Fruit fly (Drosophila melanogaster) whole organism, embryonic: ENCODE data around the gene Vps39.

Experiments
- B-H2 ChIP-seq: fragments of 200-800 bp; sonication (Bioruptor generic); optimal IDR thresholded peaks from 2 replicates; lab custom pipeline; 2018; ENCODE audit warnings: missing biosample characterization, mild to moderate bottlenecking, missing genetic modification characterization
- Blimp-1 ChIP-seq: fragments of 200-800 bp; sonication (Bioruptor generic); optimal IDR thresholded peaks from 3 replicates; lab custom pipeline; 2018; ENCODE audit warnings: missing biosample characterization, missing genetic modification characterization, mild to moderate bottlenecking, moderate library complexity, missing genetic modification reagents
- CG10366 ChIP-seq: fragments of 200-800 bp; sonication (Bioruptor generic); IDR thresholded peaks from 2 replicates; pipeline ENCODE4 v1.3.6; 2022; ENCODE audit warnings: missing biosample characterization, missing genetic modification characterization
- CG10959 ChIP-seq: fragments of 200-800 bp; sonication (Bioruptor generic); IDR thresholded peaks from 2 replicates; pipeline ENCODE4 v1.3.6; 2022; ENCODE audit warnings: missing biosample characterization, missing genetic modification characterization
- CG11085 ChIP-seq: fragments of 200-800 bp; sonication (Bioruptor generic); IDR thresholded peaks from 2 replicates; pipeline ENCODE4 v1.3.6; 2022; ENCODE audit warnings: missing biosample characterization, missing genetic modification characterization
- CG11696 ChIP-seq: fragments of 200-800 bp; sonication (Bioruptor generic); IDR thresholded peaks from 2 replicates; pipeline ENCODE4 v1.3.6; 2022; ENCODE audit warnings: missing biosample characterization, missing genetic modification characterization
- CG13296 ChIP-seq: fragments of 200-800 bp; sonication (Bioruptor generic); optimal IDR thresholded peaks from 3 replicates; lab custom pipeline; 2018; ENCODE audit warnings: missing biosample characterization, mild to moderate bottlenecking, missing genetic modification characterization
- CG14965 ChIP-seq: fragments of 200-800 bp; sonication (Bioruptor generic); optimal IDR thresholded peaks from 2 replicates; lab custom pipeline; 2016; ENCODE audit warnings: missing biosample characterization, missing genetic modification characterization, borderline replicate concordance
- CG1602 ChIP-seq: fragments of 200-800 bp; sonication (Bioruptor generic); optimal IDR thresholded peaks from 3 replicates; lab custom pipeline; 2016; ENCODE audit warnings: missing biosample characterization, missing genetic modification characterization
- CG16779 ChIP-seq: fragments of 200-800 bp; sonication (Bioruptor generic); IDR thresholded peaks from 2 replicates; pipeline ENCODE4 v1.3.6; 2022; ENCODE audit warnings: missing biosample characterization, missing genetic modification characterization
- CG16815 ChIP-seq: fragments of 200-800 bp; sonication (Bioruptor generic); optimal IDR thresholded peaks from 3 replicates; lab custom pipeline; 2017; ENCODE audit warnings: missing biosample characterization, mild to moderate bottlenecking, missing genetic modification characterization
- CG17328 ChIP-seq: fragments of 200-800 bp; sonication (Bioruptor generic); IDR thresholded peaks from 2 replicates; pipeline ENCODE4 v1.3.6; 2022; ENCODE audit warnings: missing biosample characterization, missing genetic modification characterization
- CG1832 ChIP-seq: fragments of 200-800 bp; sonication (Bioruptor generic); optimal IDR thresholded peaks from 2 replicates; lab custom pipeline; 2017; ENCODE audit warnings: missing biosample characterization, mild to moderate bottlenecking, missing genetic modification characterization, inconsistent platforms
- CG18476 ChIP-seq: fragments of 200-800 bp; sonication (Bioruptor generic); optimal IDR thresholded peaks from 2 replicates; lab custom pipeline; 2016; ENCODE audit warnings: missing biosample characterization, mild to moderate bottlenecking, missing genetic modification characterization
- CG2129 ChIP-seq: fragments of 200-800 bp; sonication (Bioruptor generic); IDR thresholded peaks from 2 replicates; pipeline ENCODE4 v1.3.6; 2022; ENCODE audit warnings: missing biosample characterization, missing genetic modification characterization; ENCODE audit not compliant: partially characterized antibody
- CG3281 ChIP-seq: fragments of 200-800 bp; sonication (Bioruptor generic); optimal IDR thresholded peaks from 3 replicates; lab custom pipeline; 2017; ENCODE audit warnings: missing biosample characterization, mild to moderate bottlenecking, missing genetic modification characterization
- CG33557 ChIP-seq: fragments of 200-800 bp; sonication (Bioruptor generic); optimal IDR thresholded peaks from 2 replicates; lab custom pipeline; 2019; ENCODE audit warnings: missing biosample characterization, mild to moderate bottlenecking, missing genetic modification characterization, moderate library complexity
- CG4730 ChIP-seq: fragments of 200-800 bp; sonication (Bioruptor generic); IDR thresholded peaks from 2 replicates; pipeline ENCODE4 v1.3.6; 2022; ENCODE audit warnings: missing biosample characterization, missing genetic modification characterization
- CG4854 ChIP-seq: fragments of 200-800 bp; sonication (Bioruptor generic); optimal IDR thresholded peaks from 2 replicates; lab custom pipeline; 2016; ENCODE audit warnings: missing biosample characterization, missing genetic modification characterization, inconsistent platforms
- CG7357 ChIP-seq: fragments of 200-800 bp; sonication (Bioruptor generic); IDR thresholded peaks from 3 replicates; pipeline ENCODE4 v1.3.6; 2022; ENCODE audit warnings: missing biosample characterization, missing genetic modification characterization
- CG8290 ChIP-seq, 3 experiments: fragments of 200-800 bp; sonication (Bioruptor generic); optimal IDR thresholded peaks; 2 replicates each; lab custom pipeline; 2016 to 2019; ENCODE audit warnings: missing biosample characterization in 3 of 3, missing genetic modification characterization in 3 of 3, mild to moderate bottlenecking in 2 of 3, moderate library complexity in 1 of 3
- CG9932 ChIP-seq: fragments of 200-800 bp; sonication (Bioruptor generic); IDR thresholded peaks from 2 replicates; pipeline ENCODE4 v1.3.6; 2022; ENCODE audit warnings: missing biosample characterization, missing genetic modification characterization
- CHES-1-like ChIP-seq: fragments of 200-800 bp; sonication (Bioruptor generic); optimal IDR thresholded peaks from 2 replicates; lab custom pipeline; 2016; ENCODE audit warnings: missing biosample characterization, missing genetic modification characterization
- CTCF ChIP-seq: fragments of 200-800 bp; sonication (Bioruptor generic); optimal IDR thresholded peaks from 2 replicates; lab custom pipeline; 2017; ENCODE audit warnings: missing biosample characterization, mild to moderate bottlenecking, missing genetic modification characterization, moderate library complexity
- D19B ChIP-seq: fragments of 200-800 bp; sonication (Bioruptor generic); optimal IDR thresholded peaks from 2 replicates; lab custom pipeline; 2017; ENCODE audit warnings: missing biosample characterization, mild to moderate bottlenecking, missing genetic modification characterization
- Dip3 ChIP-seq: fragments of 200-800 bp; sonication (Bioruptor generic); optimal IDR thresholded peaks from 3 replicates; lab custom pipeline; 2016; ENCODE audit warnings: missing biosample characterization, missing genetic modification characterization
- Kr ChIP-seq: fragments of 200-800 bp; sonication (Bioruptor generic); optimal IDR thresholded peaks from 2 replicates; lab custom pipeline; 2017; ENCODE audit warnings: missing biosample characterization, mild to moderate bottlenecking, missing genetic modification characterization
- MBD-R2 ChIP-seq: fragments of 200-800 bp; sonication (Bioruptor generic); IDR thresholded peaks from 2 replicates; pipeline ENCODE4 v1.3.6; 2022; ENCODE audit warnings: missing biosample characterization, missing genetic modification characterization
- Mad ChIP-seq: fragments of 200-800 bp; sonication (Bioruptor generic); optimal IDR thresholded peaks from 2 replicates; lab custom pipeline; 2016; ENCODE audit warnings: missing biosample characterization, missing genetic modification characterization
- NC2α ChIP-seq: fragments of 200-800 bp; sonication (Bioruptor generic); optimal IDR thresholded peaks from 2 replicates; lab custom pipeline; 2016; ENCODE audit warnings: missing biosample characterization, missing genetic modification characterization
- NFAT ChIP-seq: fragments of 200-800 bp; sonication (Bioruptor generic); IDR thresholded peaks from 2 replicates; pipeline ENCODE4 v1.3.6; 2022; ENCODE audit warnings: missing biosample characterization, missing genetic modification characterization
- Ptx1 ChIP-seq: fragments of 200-800 bp; sonication (Bioruptor generic); IDR thresholded peaks from 2 replicates; pipeline ENCODE4 v1.3.6; 2022; ENCODE audit warnings: missing biosample characterization, missing genetic modification characterization
- Scr ChIP-seq: fragments of 200-800 bp; sonication (Bioruptor generic); IDR thresholded peaks from 2 replicates; pipeline ENCODE4 v1.3.6; 2022; ENCODE audit warnings: missing biosample characterization, missing genetic modification characterization; ENCODE audit not compliant: partially characterized antibody
- bcd ChIP-seq: fragments of 200-800 bp; sonication (Bioruptor generic); optimal IDR thresholded peaks from 2 replicates; lab custom pipeline; 2017; ENCODE audit warnings: missing biosample characterization, mild to moderate bottlenecking, missing genetic modification characterization
- cato ChIP-seq: fragments of 200-800 bp; sonication (Bioruptor generic); optimal IDR thresholded peaks from 2 replicates; lab custom pipeline; 2016; ENCODE audit warnings: missing biosample characterization, missing genetic modification characterization, borderline replicate concordance
- dimm ChIP-seq: fragments of 200-800 bp; sonication (Bioruptor generic); IDR thresholded peaks from 2 replicates; pipeline ENCODE4 v1.3.6; 2022; ENCODE audit warnings: missing biosample characterization, missing genetic modification characterization
- dm ChIP-seq: fragments of 200-800 bp; sonication (Bioruptor generic); optimal IDR thresholded peaks from 3 replicates; lab custom pipeline; 2016; ENCODE audit warnings: missing biosample characterization, missing genetic modification characterization
- dmrt99B ChIP-seq: fragments of 200-800 bp; sonication (Bioruptor generic); optimal IDR thresholded peaks from 2 replicates; lab custom pipeline; 2018; ENCODE audit warnings: missing biosample characterization, mild to moderate bottlenecking, missing genetic modification characterization, moderate library complexity
- lilli ChIP-seq: fragments of 200-800 bp; sonication (Bioruptor generic); optimal IDR thresholded peaks from 3 replicates; lab custom pipeline; 2016; ENCODE audit warnings: missing biosample characterization, missing genetic modification characterization
- lola ChIP-seq, 3 experiments: fragments of >200 bp in 2 of 3; fragments of 200-800 bp in 1 of 3; sonication (Bioruptor generic) in 1 of 3; optimal IDR thresholded peaks; 2 replicates each; lab custom pipeline; 2017 to 2019; ENCODE audit warnings: missing biosample characterization in 3 of 3, missing genetic modification characterization in 3 of 3, mild to moderate bottlenecking in 1 of 3, moderate library complexity in 1 of 3
- odd ChIP-seq: fragments of 200-800 bp; sonication (Bioruptor generic); optimal IDR thresholded peaks from 2 replicates; lab custom pipeline; 2017; ENCODE audit warnings: missing biosample characterization, mild to moderate bottlenecking, missing genetic modification characterization
- otp ChIP-seq: fragments of 200-800 bp; sonication (Bioruptor generic); IDR thresholded peaks from 3 replicates; pipeline ENCODE4, ENCODE4 v1.3.6; 2022; ENCODE audit warnings: missing biosample characterization, missing genetic modification characterization
- peb ChIP-seq: fragments of 200-800 bp; sonication (Bioruptor generic); IDR thresholded peaks from 2 replicates; pipeline ENCODE4 v1.3.6; 2022; ENCODE audit warnings: missing biosample characterization, missing genetic modification characterization
- row ChIP-seq: fragments of 200-800 bp; sonication (Bioruptor generic); IDR thresholded peaks from 3 replicates; pipeline ENCODE4 v1.3.6; 2022; ENCODE audit warnings: missing biosample characterization, missing genetic modification characterization
- scrt ChIP-seq: fragments of 200-800 bp; sonication (Bioruptor generic); optimal IDR thresholded peaks from 2 replicates; lab custom pipeline; 2018; ENCODE audit warnings: missing biosample characterization, mild to moderate bottlenecking, missing genetic modification characterization, moderate library complexity
- sens-2 ChIP-seq: fragments of 200-800 bp; sonication (Bioruptor generic); IDR thresholded peaks from 2 replicates; pipeline ENCODE4 v1.3.6; 2022; ENCODE audit warnings: missing biosample characterization, missing genetic modification characterization
- sisA ChIP-seq: fragments of 200-800 bp; sonication (Bioruptor generic); IDR thresholded peaks from 2 replicates; pipeline ENCODE4 v1.3.6; 2022; ENCODE audit warnings: missing biosample characterization, missing genetic modification characterization
- tgo ChIP-seq: fragments of 200-800 bp; sonication (Bioruptor generic); IDR thresholded peaks from 3 replicates; pipeline ENCODE4 v1.3.6; 2022; ENCODE audit warnings: missing biosample characterization, missing genetic modification characterization
- unc-4 ChIP-seq: fragments of 200-800 bp; sonication (Bioruptor generic); IDR thresholded peaks from 2 replicates; pipeline ENCODE4 v1.3.6; 2022; ENCODE audit warnings: missing biosample characterization, missing genetic modification characterization; ENCODE audit not compliant: partially characterized antibody
- unpg ChIP-seq: fragments of 200-800 bp; sonication (Bioruptor generic); optimal IDR thresholded peaks from 3 replicates; lab custom pipeline; 2018; ENCODE audit warnings: missing biosample characterization, mild to moderate bottlenecking, missing genetic modification characterization, moderate library complexity

Gene Vps39

DNA sequence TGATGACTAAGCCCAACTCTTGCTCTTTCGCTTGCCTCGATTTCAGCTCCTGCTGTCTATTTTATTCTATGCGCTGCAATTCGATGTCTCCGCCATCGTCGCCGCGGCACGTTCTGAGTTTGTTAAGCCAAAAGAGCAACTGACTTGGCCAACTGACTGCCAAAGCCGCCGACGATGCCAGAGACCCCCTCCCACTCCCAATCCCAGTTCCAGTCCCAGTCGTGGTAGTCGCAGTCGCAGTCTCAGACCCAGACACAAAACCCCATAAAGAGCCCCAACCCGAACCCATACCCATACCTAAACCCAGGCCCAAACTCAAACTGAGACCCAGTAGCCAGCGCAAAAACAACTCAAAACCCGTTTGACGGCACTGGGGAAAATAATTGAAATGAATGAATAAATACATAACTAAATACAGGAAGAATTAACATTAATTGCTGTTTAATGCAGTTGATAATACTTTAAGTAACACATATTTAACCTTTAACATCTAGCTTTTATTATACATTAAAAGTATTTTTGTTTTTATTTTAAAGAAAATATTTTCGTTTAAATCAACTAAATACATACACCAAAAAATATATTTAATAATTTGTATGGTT, 36.6 kb upstream of the Vps39 start (continued):
- TF ChIP-seq CG9932 (GFP tag; lab: Robert Waterston, UW) (peak; percentile 43; the same call in 1 of the 2 replicates), row (GFP tag; lab: Robert Waterston, UW) (peak; percentile 59), CG10366 (GFP tag; lab: Robert Waterston, UW) (no peak), CG17328 (GFP tag; lab: Robert Waterston, UW) (no peak), CG13296 (GFP tag; lab: Kevin White, UChicago) (peak; percentile 18), scrt (no peak), Dip3 (GFP tag; lab: Kevin White, UChicago) (no peak), CG1832 (GFP tag; lab: Kevin White, UChicago) (no peak), NFAT (GFP tag; lab: Robert Waterston, UW) (peak; percentile 35; the same call in 1 of the 2 replicates), CG4730 (GFP tag; lab: Robert Waterston, UW) (no peak), CG33557 (GFP tag; lab: Kevin White, UChicago) (peak; percentile 33), peb (no peak), CG8290 (GFP tag; optimal IDR thresholded peaks at IDR 0.05; lab: Kevin White, UChicago) (no peak), CG8290 (tag; optimal IDR thresholded peaks at IDR 0.05; lab: Kevin White, UChicago) (peak in 1 of 2 experiments; percentile 6), tgo (GFP tag; lab: Robert Waterston, UW) (peak; percentile 37; the same call in 2 of the 3 replicates), Blimp-1 (GFP tag; lab: Kevin White, UChicago) (peak; percentile 2), CG18476 (no peak), dm (GFP tag; lab: Kevin White, UChicago) (no peak), CG16779 (GFP tag; lab: Robert Waterston, UW) (no peak), Kr (no peak), CG7357 (GFP tag; lab: Robert Waterston, UW) (no peak), unpg (no peak), CG11696 (GFP tag; lab: Robert Waterston, UW) (0 out of 2 replicates have a peak, but pooled peaks have one; percentile 28), CG4854 (no peak), lilli (peak; percentile 2), CHES-1-like (GFP tag; lab: Kevin White, UChicago) (no peak), odd (GFP tag; lab: Kevin White, UChicago) (peak; percentile 47), CG3281 (GFP tag; lab: Kevin White, UChicago) (peak; percentile 51), CG10959 (no peak), CG2129 (no peak), lola (GFP tag; optimal IDR thresholded peaks at IDR 0.05; lab: Kevin White, UChicago) (no peak), B-H2 (GFP tag; lab: Kevin White, UChicago) (no peak), NC2α (GFP tag; lab: Kevin White, UChicago) (no peak), bcd (GFP tag; lab: Kevin White, UChicago) (peak; percentile 23), otp (GFP tag; lab: Robert Waterston, UW) (0 out of 3 replicates have a peak, but pooled peaks have one; percentile 41), sisA (GFP tag; lab: Robert Waterston, UW) (no peak), dmrt99B (tag; lab: Kevin White, UChicago) (peak; percentile 66), Mad (GFP tag; lab: Kevin White, UChicago) (no peak), CG11085 (GFP tag; lab: Robert Waterston, UW) (peak; percentile 10; the same call in 1 of the 2 replicates), Scr (peak; percentile 25; the same call in 1 of the 2 replicates), MBD-R2 (GFP tag; lab: Robert Waterston, UW) (no peak; the same call in 1 of the 2 replicates), CG1602 (GFP tag; lab: Kevin White, UChicago) (peak; percentile 10), CG16815 (GFP tag; lab: Kevin White, UChicago) (peak; percentile 54), cato (GFP tag; lab: Kevin White, UChicago) (no peak), D19B (no peak), CTCF (GFP tag; lab: Kevin White, UChicago) (no peak), dimm (GFP tag; lab: Robert Waterston, UW) (no peak), Ptx1 (GFP tag; lab: Robert Waterston, UW) (peak; percentile 31; the same call in 1 of the 2 replicates), CG14965 (GFP tag; lab: Kevin White, UChicago) (no peak), unc-4 (no peak), sens-2 (GFP tag; lab: Robert Waterston, UW) (no peak)
